Fruit fly (Drosophila melanogaster): ENCODE measurements around the gene Mlc1.

The Mlc1 gene

DNA sequence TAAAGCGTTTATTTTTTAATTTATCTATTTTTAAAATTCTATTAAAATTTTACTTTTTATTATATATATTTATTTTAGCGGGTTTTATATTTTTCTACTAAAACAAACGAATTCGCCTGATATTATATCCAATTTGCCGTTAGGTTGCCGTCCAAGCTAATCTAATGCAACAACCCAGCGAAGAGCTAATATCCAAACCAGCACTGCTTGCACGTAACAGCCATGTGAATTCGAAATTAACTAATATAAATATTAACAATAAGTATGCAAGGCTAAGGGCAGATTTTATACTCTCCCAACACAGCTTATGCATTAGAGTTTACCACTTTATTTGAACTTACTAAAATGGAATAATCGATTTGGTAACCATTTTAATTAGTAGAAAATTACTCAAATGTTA lies 8.3 kb downstream of the Mlc1 start:
- no peak for TF ChIP-seq insv (optimal IDR thresholded peaks at IDR 0.05)
- TF ChIP-seq ttk (optimal IDR thresholded peaks at IDR 0.05) = no peak
- TF ChIP-seq Sin3A (optimal IDR thresholded peaks at IDR 0.05) = no peak
- TF ChIP-seq h (optimal IDR thresholded peaks at IDR 0.05) = no peak
- TF ChIP-seq psq (optimal IDR thresholded peaks at IDR 0.05) = no peak
- TF ChIP-seq Myc (optimal IDR thresholded peaks at IDR 0.05) = no peak

DNA sequence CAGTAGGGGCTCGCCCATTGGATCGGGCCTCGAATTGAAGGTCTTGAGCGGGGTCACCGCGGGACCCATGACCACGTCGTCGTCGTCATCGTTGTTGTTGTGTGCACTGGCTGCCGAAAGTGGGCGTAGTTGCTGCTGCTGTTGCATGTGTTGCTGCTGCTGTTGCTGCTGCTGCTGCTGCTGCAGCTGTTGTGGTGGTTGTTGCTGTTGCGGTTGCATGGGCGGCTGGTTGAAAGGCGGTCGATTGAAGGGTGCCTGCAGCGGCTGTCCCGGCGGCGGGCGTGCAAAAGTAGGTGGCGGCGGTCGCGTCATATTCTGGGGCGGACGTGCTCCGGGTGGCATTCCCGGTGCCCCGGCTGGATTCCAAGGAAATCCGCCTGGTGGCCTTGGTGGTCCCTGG lies 12.2 kb downstream of the Mlc1 start:
- no peak for TF ChIP-seq Myc (optimal IDR thresholded peaks at IDR 0.05)
- TF ChIP-seq psq (optimal IDR thresholded peaks at IDR 0.05) = no peak
- no peak for TF ChIP-seq h (optimal IDR thresholded peaks at IDR 0.05)
- TF ChIP-seq ttk (optimal IDR thresholded peaks at IDR 0.05) = no peak
- no peak for TF ChIP-seq insv (optimal IDR thresholded peaks at IDR 0.05)
- no peak for TF ChIP-seq Sin3A (optimal IDR thresholded peaks at IDR 0.05)

DNA sequence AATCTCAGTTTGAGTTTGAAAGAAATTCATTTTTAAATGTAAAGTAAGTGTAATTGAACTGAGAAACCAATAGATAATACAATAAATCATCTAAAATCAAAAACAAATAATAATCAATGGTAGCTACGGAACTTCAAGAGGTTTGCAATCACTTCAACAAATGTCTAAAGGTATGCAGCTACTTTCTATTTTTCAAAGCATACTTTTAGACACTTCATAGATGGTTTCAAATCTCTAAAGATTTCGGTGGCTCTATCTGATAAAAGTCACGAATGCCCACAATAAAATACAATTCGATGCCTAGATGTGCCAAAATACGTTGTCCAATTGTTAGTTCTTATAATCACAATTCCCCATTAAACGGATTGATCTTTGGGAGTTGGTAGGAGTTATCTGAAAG lies 16.9 kb downstream of the Mlc1 start:
- TF ChIP-seq psq (optimal IDR thresholded peaks at IDR 0.05) (no peak), h (optimal IDR thresholded peaks at IDR 0.05) (no peak), insv (optimal IDR thresholded peaks at IDR 0.05) (no peak)

DNA sequence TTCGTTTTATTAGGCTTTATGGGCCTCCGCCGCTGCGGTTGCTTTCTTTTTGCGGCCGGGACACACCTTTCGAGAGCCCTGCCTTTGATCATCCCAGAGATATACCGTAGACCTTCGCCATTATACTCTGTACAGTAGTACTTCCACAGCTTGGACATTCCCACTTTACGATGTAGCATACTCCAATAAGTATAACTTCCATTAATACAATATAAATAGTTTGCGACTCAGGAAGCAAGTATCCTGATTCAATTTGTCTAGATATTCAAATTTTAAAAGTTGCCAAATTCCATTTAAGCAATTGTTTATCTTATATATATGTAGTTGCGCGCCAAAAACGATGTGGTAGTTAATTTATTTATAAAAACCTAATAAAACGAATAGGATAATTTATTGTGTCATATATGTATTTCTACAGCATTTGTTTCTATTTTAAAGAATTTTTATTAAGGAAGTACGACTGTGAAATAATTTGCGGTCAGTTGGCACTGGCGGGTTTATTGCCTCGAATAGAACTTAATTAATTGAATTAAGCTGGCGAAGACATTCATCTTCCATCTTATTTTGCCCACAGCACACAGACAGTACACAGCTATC lies 22.6 kb downstream of the Mlc1 start:
- TF ChIP-seq psq (optimal IDR thresholded peaks at IDR 0.05) = no peak
- TF ChIP-seq Myc (optimal IDR thresholded peaks at IDR 0.05) = no peak
- TF ChIP-seq insv (optimal IDR thresholded peaks at IDR 0.05) = no peak
- TF ChIP-seq h (optimal IDR thresholded peaks at IDR 0.05) = no peak
- TF ChIP-seq Sin3A (optimal IDR thresholded peaks at IDR 0.05) = no peak
- TF ChIP-seq ttk (optimal IDR thresholded peaks at IDR 0.05) = no peak

DNA sequence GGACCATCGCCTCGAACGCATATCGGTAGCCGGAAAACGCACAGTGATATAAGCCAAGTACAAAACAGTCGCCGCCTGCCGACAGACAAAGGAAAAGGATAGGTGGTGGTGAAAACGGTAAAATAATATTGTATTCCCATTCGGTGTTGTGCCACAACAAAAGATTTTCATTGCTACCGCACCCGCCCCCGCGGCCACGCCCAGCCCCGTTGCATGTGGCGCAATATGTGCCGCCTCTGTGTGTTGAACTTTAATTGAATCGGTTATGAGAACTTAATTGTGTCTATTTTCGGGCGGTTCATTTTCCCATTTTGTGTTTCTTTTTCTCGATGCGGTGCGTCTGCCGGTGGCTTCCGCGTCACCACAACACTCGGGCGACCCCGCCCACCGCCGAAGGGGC lies 23.3 kb downstream of the Mlc1 start:
- no peak for TF ChIP-seq insv (optimal IDR thresholded peaks at IDR 0.05)
- no peak for TF ChIP-seq h (optimal IDR thresholded peaks at IDR 0.05)
- no peak for TF ChIP-seq Myc (optimal IDR thresholded peaks at IDR 0.05)
- no peak for TF ChIP-seq ttk (optimal IDR thresholded peaks at IDR 0.05)
- no peak for TF ChIP-seq psq (optimal IDR thresholded peaks at IDR 0.05)
- no peak for TF ChIP-seq Sin3A (optimal IDR thresholded peaks at IDR 0.05)

DNA sequence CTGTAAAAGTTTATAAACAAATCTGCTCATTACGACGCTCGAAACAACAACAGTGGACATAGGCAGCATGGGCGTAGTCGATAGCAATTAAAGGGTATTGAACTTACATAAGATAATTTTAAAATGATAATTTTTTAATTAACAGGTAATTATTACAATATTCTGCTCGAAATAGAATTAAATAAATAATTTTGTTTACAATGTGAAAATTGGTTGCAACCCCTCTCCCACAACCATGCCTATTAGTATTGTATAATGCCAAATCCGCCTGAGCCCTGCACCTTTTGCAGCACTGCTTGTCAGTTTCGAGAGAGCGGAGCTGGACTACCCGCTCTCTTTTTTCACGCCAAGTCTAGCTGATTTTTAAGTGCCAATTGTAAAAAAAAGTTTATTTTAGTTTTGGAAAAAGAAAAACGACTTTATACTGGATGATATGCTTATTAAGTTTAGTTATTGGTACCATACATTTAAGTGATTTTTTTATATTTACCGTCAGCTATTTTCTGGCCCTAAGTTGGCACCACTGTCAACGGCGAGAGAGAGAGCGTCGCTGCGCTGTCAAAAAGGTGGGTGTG lies 23.9 kb downstream of the Mlc1 start, which contains the start of the genes CG5611 and Mtl:
CG5611 (minus strand) TSS at position 51 of the 575 bp plus-strand sequence.
Mtl (plus strand) TSS at position 403 of the 575 bp plus-strand sequence.
- TF ChIP-seq Sin3A (optimal IDR thresholded peaks at IDR 0.05) = no peak
- TF ChIP-seq psq (optimal IDR thresholded peaks at IDR 0.05) = no peak
- no peak for TF ChIP-seq Myc (optimal IDR thresholded peaks at IDR 0.05)
- no peak for TF ChIP-seq ttk (optimal IDR thresholded peaks at IDR 0.05)
- TF ChIP-seq h (optimal IDR thresholded peaks at IDR 0.05) = no peak
- TF ChIP-seq insv (optimal IDR thresholded peaks at IDR 0.05) = no peak

DNA sequence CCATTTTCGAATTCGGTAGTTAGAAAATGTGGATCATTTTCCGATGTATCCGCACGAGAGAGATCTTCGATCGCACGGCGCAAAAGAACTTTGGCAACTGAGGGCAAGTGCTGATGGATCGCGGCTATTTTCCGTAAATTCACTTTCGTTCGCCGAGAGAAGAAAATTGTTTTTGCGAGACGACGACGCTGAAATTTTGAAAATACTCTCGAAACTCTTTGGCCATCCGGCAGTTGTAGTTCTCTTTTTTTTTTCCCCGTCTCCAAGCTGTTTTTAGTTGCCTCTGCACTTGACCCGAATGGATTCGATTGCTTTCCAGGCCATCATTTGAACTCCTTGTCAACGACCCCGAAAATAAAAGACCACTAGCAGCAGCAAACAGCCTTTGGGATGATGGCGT lies 34.1 kb downstream of the Mlc1 start, which contains the start of gene CG5612:
CG5612 (minus strand) TSS at position 101 of the 400 bp plus-strand sequence.
- no peak for TF ChIP-seq Sin3A (optimal IDR thresholded peaks at IDR 0.05)
- no peak for TF ChIP-seq h (optimal IDR thresholded peaks at IDR 0.05)
- no peak for TF ChIP-seq Myc (optimal IDR thresholded peaks at IDR 0.05)
- no peak for TF ChIP-seq insv (optimal IDR thresholded peaks at IDR 0.05)
- TF ChIP-seq ttk (optimal IDR thresholded peaks at IDR 0.05) = no peak
- TF ChIP-seq psq (optimal IDR thresholded peaks at IDR 0.05) = no peak

DNA sequence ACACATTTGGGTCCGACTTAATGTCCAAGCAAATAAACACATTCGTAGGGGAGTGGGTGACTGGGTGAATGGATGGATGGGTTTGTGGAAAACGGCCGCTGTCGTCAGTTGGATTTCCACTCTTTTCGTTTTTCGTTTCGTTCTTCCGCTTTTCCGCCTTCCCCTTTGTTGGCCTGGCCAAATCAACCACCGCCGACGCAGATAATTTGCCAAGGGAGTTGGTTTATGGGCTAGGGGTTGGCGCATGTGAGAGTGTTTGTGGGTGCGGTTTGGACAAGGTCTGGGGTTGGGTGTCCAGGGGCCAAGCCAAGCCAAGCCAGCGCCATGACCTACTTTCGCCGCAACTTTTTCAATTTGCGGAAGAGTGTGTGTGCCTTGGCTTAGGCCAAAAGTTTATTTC lies 37.0 kb downstream of the Mlc1 start:
- TF ChIP-seq psq (optimal IDR thresholded peaks at IDR 0.05) (no peak), h (optimal IDR thresholded peaks at IDR 0.05) (no peak), insv (optimal IDR thresholded peaks at IDR 0.05) (no peak), Myc (optimal IDR thresholded peaks at IDR 0.05) (no peak), Sin3A (optimal IDR thresholded peaks at IDR 0.05) (no peak), ttk (optimal IDR thresholded peaks at IDR 0.05) (no peak)

DNA sequence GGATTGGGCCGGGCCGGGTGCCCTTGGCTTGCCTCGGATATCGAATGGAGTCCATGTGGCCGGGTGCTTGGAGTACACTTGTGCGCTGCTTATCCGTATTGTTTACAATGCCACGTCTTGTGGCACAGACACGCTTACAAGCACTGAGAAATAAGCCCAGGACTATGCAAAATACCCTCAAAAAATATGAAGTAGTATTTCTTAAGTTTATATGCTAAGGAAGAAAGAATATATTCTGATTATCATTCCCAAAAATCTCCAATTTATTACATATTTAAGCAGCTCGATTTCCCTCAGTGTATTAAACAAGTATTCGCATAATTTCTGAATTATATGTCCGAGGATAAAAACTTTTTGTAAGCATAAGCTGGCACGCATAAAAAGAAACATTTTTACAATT lies 38.1 kb downstream of the Mlc1 start:
- no peak for TF ChIP-seq h (optimal IDR thresholded peaks at IDR 0.05)
- no peak for TF ChIP-seq psq (optimal IDR thresholded peaks at IDR 0.05)
- TF ChIP-seq Sin3A (optimal IDR thresholded peaks at IDR 0.05) = no peak
- TF ChIP-seq Myc (optimal IDR thresholded peaks at IDR 0.05) = no peak
- no peak for TF ChIP-seq ttk (optimal IDR thresholded peaks at IDR 0.05)
- TF ChIP-seq insv (optimal IDR thresholded peaks at IDR 0.05) = no peak

DNA sequence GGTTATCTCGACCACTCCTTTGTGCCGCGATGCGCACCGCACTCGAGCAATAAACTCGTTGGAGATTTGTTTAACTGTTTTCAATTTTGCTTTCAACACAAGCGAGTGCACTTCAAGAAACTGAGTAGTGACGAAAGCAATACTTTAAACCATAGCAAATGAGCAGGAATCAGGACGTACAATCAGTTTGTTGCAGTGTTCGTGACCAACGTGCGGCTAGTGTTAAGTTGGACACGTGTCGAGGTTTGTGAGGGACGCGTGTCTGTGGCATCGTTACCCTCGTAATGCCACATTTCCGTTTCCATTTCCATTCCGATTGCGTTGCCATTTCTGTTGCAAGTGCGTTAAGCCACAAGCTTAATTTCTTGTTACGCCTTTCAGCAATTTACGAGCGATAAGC lies 43.5 kb downstream of the Mlc1 start:
- no peak for TF ChIP-seq h (optimal IDR thresholded peaks at IDR 0.05)
- TF ChIP-seq Sin3A (optimal IDR thresholded peaks at IDR 0.05) = no peak
- TF ChIP-seq ttk (optimal IDR thresholded peaks at IDR 0.05) = no peak
- TF ChIP-seq Myc (optimal IDR thresholded peaks at IDR 0.05) = no peak
- TF ChIP-seq psq (optimal IDR thresholded peaks at IDR 0.05) = no peak
- TF ChIP-seq insv (optimal IDR thresholded peaks at IDR 0.05) = no peak

DNA sequence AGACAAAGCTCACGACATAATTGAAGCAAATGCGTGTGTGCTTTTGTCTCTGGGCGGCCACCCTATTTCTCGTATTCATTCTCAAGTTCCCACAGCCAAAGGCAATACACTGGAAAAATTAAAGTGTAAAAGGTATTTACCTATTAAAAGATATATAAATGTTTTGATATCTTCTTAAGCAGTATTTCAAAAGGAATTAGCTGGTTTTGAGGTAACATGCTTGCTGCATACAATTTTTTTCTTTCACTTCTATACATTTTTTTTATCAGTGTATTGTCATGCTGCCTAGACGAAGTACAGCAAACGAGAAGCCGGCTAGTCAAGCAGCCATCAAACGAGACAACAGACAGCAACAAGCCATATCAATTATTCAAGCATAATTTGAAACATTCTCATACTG lies 46.2 kb downstream of the Mlc1 start:
- TF ChIP-seq Myc (optimal IDR thresholded peaks at IDR 0.05) = no peak
- TF ChIP-seq Sin3A (optimal IDR thresholded peaks at IDR 0.05) = no peak
- TF ChIP-seq h (optimal IDR thresholded peaks at IDR 0.05) = no peak
- no peak for TF ChIP-seq ttk (optimal IDR thresholded peaks at IDR 0.05)
- no peak for TF ChIP-seq psq (optimal IDR thresholded peaks at IDR 0.05)

DNA sequence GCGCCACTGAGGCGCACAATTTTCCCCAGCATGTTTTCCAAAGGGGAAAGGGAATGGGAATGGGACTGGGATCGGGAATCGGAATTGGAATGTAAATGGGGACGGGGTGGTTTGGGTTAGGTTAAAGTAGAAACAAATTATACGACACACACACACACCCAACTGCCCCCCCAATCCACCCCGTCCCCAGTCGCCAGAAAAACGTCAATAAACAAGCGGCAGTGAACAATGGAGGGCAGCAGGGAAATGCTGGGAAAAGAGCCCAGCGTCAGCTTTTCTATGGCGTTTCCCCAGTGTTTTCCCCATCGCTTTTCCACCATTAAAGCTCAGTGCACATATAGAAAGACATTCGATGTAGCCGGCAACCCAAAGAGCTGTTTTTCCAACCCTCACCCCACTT lies 49.4 kb downstream of the Mlc1 start:
- no peak for TF ChIP-seq ttk (optimal IDR thresholded peaks at IDR 0.05)
- TF ChIP-seq insv (optimal IDR thresholded peaks at IDR 0.05) = no peak
- TF ChIP-seq Sin3A (optimal IDR thresholded peaks at IDR 0.05) = no peak
- TF ChIP-seq psq (optimal IDR thresholded peaks at IDR 0.05) = no peak
- TF ChIP-seq Myc (optimal IDR thresholded peaks at IDR 0.05) = no peak
- no peak for TF ChIP-seq h (optimal IDR thresholded peaks at IDR 0.05)

All from Kc167 (cell line).